Worm (Caenorhabditis elegans): ENCODE measurements around the gene H25P19.1.
A peak's percentile ranks its signal among the peaks of the same experiment; 100 is the strongest.

ce11 chrV:723895-724352, 36.4 kb downstream of the H25P19.1 start, which contains the start of gene fbxb-72:
- TF ChIP-seq snpc-4 (tag; optimal IDR thresholded peaks at IDR 0.05) (peak; percentile 37), ceh-82 (tag; optimal IDR thresholded peaks at IDR 0.05) (no peak), fos-1 (tag; optimal IDR thresholded peaks at IDR 0.05) (no peak), ama-1 (optimal IDR thresholded peaks at IDR 0.05) (peak; percentile 98), Y55F3AM.14 (GFP tag; optimal IDR thresholded peaks at IDR 0.05) (peak; percentile 90), nhr-23 (tag; optimal IDR thresholded peaks at IDR 0.05) (no peak), R02D3.7 (tag; optimal IDR thresholded peaks at IDR 0.05) (no peak), aly-2 (tag; optimal IDR thresholded peaks at IDR 0.05) (peak; percentile 5), ceh-16 (tag; optimal IDR thresholded peaks at IDR 0.05) (no peak), nhr-129 (tag; optimal IDR thresholded peaks at IDR 0.05) (peak; percentile 88), elt-1 (tag; optimal IDR thresholded peaks at IDR 0.05) (no peak)

Measured in whole organism, L2 larva.